Worm (Caenorhabditis elegans) whole organism, L4 larva: ENCODE data around the gene stg-1.

Source experiments
- D1046.2 ChIP-seq: fragments of 200-800 bp; sonication (Bioruptor generic); IDR thresholded peaks from 2 replicates; pipeline ENCODE4 v1.3.6; 2022; ENCODE audit warnings: missing genetic modification characterization, missing compliant biosample characterization
- F10B5.3 ChIP-seq: sonication (generic microtip); optimal IDR thresholded peaks from 2 replicates; lab custom pipeline; 2016; ENCODE audit warnings: mild to moderate bottlenecking, missing genetic modification characterization, missing compliant biosample characterization
- F37D6.2 ChIP-seq: sonication (generic microtip); optimal IDR thresholded peaks from 2 replicates; lab custom pipeline; 2016; ENCODE audit warnings: mild to moderate bottlenecking, missing genetic modification characterization, missing compliant biosample characterization
- T26A8.4 ChIP-seq: fragments of 200-800 bp; sonication (Bioruptor generic); IDR thresholded peaks from 2 replicates; pipeline ENCODE4 v1.3.6; 2022; ENCODE audit warnings: missing genetic modification characterization, missing compliant biosample characterization
- Y48G9A.11 ChIP-seq: fragments of 200-800 bp; sonication (Bioruptor generic); IDR thresholded peaks from 2 replicates; pipeline ENCODE4 v1.3.6; 2022; ENCODE audit warnings: missing genetic modification reagents, missing genetic modification characterization, missing compliant biosample characterization
- ZK546.5 ChIP-seq, 2 experiments: sonication (generic microtip); optimal IDR thresholded peaks; 2 replicates each; lab custom pipeline; 2017; ENCODE audit warnings: missing biosample characterization in 2 of 2, missing genetic modification characterization in 2 of 2
- attf-4 ChIP-seq: sonication (generic microtip); optimal IDR thresholded peaks from 3 replicates; lab custom pipeline; 2017; ENCODE audit warnings: missing biosample characterization, missing genetic modification characterization
- ceh-28 ChIP-seq: fragments of 150-350 bp; optimal IDR thresholded peaks from 2 replicates; lab custom pipeline; 2014; ENCODE audit warnings: missing biosample characterization, missing genetic modification reagents, missing genetic modification characterization
- ces-1 ChIP-seq: fragments of 150-350 bp; sonication (generic microtip); optimal IDR thresholded peaks from 4 replicates; lab custom pipeline; 2014; ENCODE audit warnings: missing biosample characterization, missing genetic modification reagents, missing genetic modification characterization
- cey-2 ChIP-seq: sonication (generic microtip); optimal IDR thresholded peaks from 3 replicates; lab custom pipeline; 2017; ENCODE audit warnings: missing genetic modification characterization, mild to moderate bottlenecking, missing compliant biosample characterization, antibody characterized with exemption, borderline replicate concordance; ENCODE audit not compliant: insufficient read depth
- ctbp-1 ChIP-seq: fragments of 200-800 bp; sonication (Bioruptor generic); IDR thresholded peaks from 2 replicates; pipeline ENCODE4 v1.3.6; 2022; ENCODE audit warnings: missing genetic modification reagents, missing genetic modification characterization, missing compliant biosample characterization
- daf-8 ChIP-seq: fragments of 200-800 bp; sonication (Bioruptor generic); IDR thresholded peaks from 2 replicates; pipeline ENCODE4 v1.3.6; 2022; ENCODE audit warnings: missing genetic modification characterization, missing compliant biosample characterization
- dmd-8 ChIP-seq: fragments of 200-800 bp; sonication (Bioruptor generic); IDR thresholded peaks from 2 replicates; pipeline ENCODE4 v1.3.6; 2022; ENCODE audit warnings: missing genetic modification characterization, missing compliant biosample characterization
- dve-1 ChIP-seq: sonication (generic microtip); optimal IDR thresholded peaks from 2 replicates; lab custom pipeline; 2017; ENCODE audit warnings: antibody characterized with exemption, mild to moderate bottlenecking, missing genetic modification characterization, missing compliant biosample characterization; ENCODE audit not compliant: insufficient read depth
- egl-43 ChIP-seq: fragments of 200-800 bp; sonication (Bioruptor generic); IDR thresholded peaks from 2 replicates; pipeline ENCODE4 v1.3.6; 2022; ENCODE audit warnings: missing genetic modification reagents, missing genetic modification characterization, missing compliant biosample characterization
- hlh-30 ChIP-seq: sonication (generic microtip); optimal IDR thresholded peaks from 2 replicates; lab custom pipeline; 2017; ENCODE audit warnings: antibody characterized with exemption, mild to moderate bottlenecking, missing genetic modification characterization, missing compliant biosample characterization; ENCODE audit not compliant: insufficient read depth
- jun-1 ChIP-seq: fragments of 150-350 bp; optimal IDR thresholded peaks from 2 replicates; lab custom pipeline; 2014; ENCODE audit warnings: missing biosample characterization, missing genetic modification reagents, missing genetic modification characterization
- lir-3 ChIP-seq: sonication (generic microtip); optimal IDR thresholded peaks from 2 replicates; lab custom pipeline; 2016; ENCODE audit warnings: mild to moderate bottlenecking, missing genetic modification characterization, missing compliant biosample characterization
- mdl-1 ChIP-seq, 2 experiments: fragments of 150-350 bp in 1 of 2; sonication (generic microtip) in 1 of 2; optimal IDR thresholded peaks; 2 replicates each; lab custom pipeline; 2014 to 2017; ENCODE audit warnings: missing biosample characterization in 2 of 2, missing genetic modification characterization in 2 of 2
- nhr-10 ChIP-seq: fragments of 150-350 bp; optimal IDR thresholded peaks from 2 replicates; lab custom pipeline; 2014; ENCODE audit warnings: missing biosample characterization, missing genetic modification characterization
- nhr-111 ChIP-seq: fragments of 200-800 bp; sonication (Bioruptor generic); optimal IDR thresholded peaks from 2 replicates; lab custom pipeline; 2018; ENCODE audit warnings: mild to moderate bottlenecking, missing genetic modification characterization, missing compliant biosample characterization
- nhr-25 ChIP-seq: sonication (generic microtip); optimal IDR thresholded peaks from 2 replicates; lab custom pipeline; 2017; ENCODE audit warnings: missing genetic modification characterization, mild to moderate bottlenecking, missing compliant biosample characterization, antibody characterized with exemption, moderate library complexity, borderline replicate concordance; ENCODE audit not compliant: insufficient read depth
- nhr-28 ChIP-seq: fragments of 150-350 bp; optimal IDR thresholded peaks from 2 replicates; lab custom pipeline; 2014; ENCODE audit warnings: missing biosample characterization, missing genetic modification characterization
- nhr-42 ChIP-seq: fragments of 200-800 bp; sonication (Bioruptor generic); IDR thresholded peaks from 2 replicates; pipeline ENCODE4 v1.3.6; 2022; ENCODE audit warnings: missing genetic modification characterization, missing compliant biosample characterization
- saeg-2 ChIP-seq: fragments of 200-800 bp; sonication (Bioruptor generic); IDR thresholded peaks from 2 replicates; pipeline ENCODE4 v1.3.6; 2022; ENCODE audit warnings: missing genetic modification reagents, missing genetic modification characterization, missing compliant biosample characterization
- sdz-12 ChIP-seq: fragments of 200-800 bp; sonication (Bioruptor generic); optimal IDR thresholded peaks from 2 replicates; lab custom pipeline; 2018; ENCODE audit warnings: mild to moderate bottlenecking, missing genetic modification characterization, missing compliant biosample characterization
- set-16 ChIP-seq: fragments of 200-800 bp; sonication (Bioruptor generic); IDR thresholded peaks from 2 replicates; pipeline ENCODE4 v1.3.6; 2022; ENCODE audit warnings: missing genetic modification reagents, missing genetic modification characterization, missing compliant biosample characterization
- skn-1 ChIP-seq: fragments of 150-350 bp; optimal IDR thresholded peaks from 2 replicates; lab custom pipeline; 2014; ENCODE audit warnings: missing biosample characterization, missing genetic modification characterization
- snpc-4 ChIP-seq: fragments of 150-350 bp; optimal IDR thresholded peaks from 2 replicates; lab custom pipeline; 2014; ENCODE audit warnings: missing biosample characterization, missing genetic modification characterization
- unc-130 ChIP-seq: sonication (generic microtip); optimal IDR thresholded peaks from 2 replicates; lab custom pipeline; 2016; ENCODE audit warnings: missing genetic modification reagents, missing genetic modification characterization, missing compliant biosample characterization
- unc-62 ChIP-seq, 3 experiments: fragments of 150-350 bp in 1 of 3; sonication (generic microtip); optimal IDR thresholded peaks in 2 of 3; peaks in 1 of 3; 1 replicate in 1 of 3; 2 replicates in 2 of 3; lab custom pipeline; 2014 to 2017; ENCODE audit warnings: missing biosample characterization in 3 of 3, missing genetic modification characterization in 3 of 3, missing genetic modification reagents in 3 of 3, missing genotype in 1 of 3
- vab-7 ChIP-seq: fragments of 200-800 bp; sonication (Bioruptor generic); IDR thresholded peaks from 2 replicates; pipeline ENCODE4 v1.3.6; 2022; ENCODE audit warnings: missing genetic modification reagents, missing genetic modification characterization, missing compliant biosample characterization
- zag-1 ChIP-seq: fragments of 150-350 bp; optimal IDR thresholded peaks from 2 replicates; lab custom pipeline; 2014; ENCODE audit warnings: missing biosample characterization, missing genetic modification characterization
- zfp-2 ChIP-seq: sonication (generic microtip); optimal IDR thresholded peaks from 2 replicates; lab custom pipeline; 2016; ENCODE audit warnings: mild to moderate bottlenecking, missing genetic modification characterization, missing compliant biosample characterization
- zfp-3 ChIP-seq: fragments of 200-800 bp; sonication (Bioruptor generic); conservative IDR thresholded peaks from 2 replicates; pipeline ENCODE4 v1.3.6; 2022; ENCODE audit warnings: missing genetic modification reagents, missing genetic modification characterization, missing compliant biosample characterization
- zip-11 ChIP-seq: fragments of 200-800 bp; sonication (Bioruptor generic); IDR thresholded peaks from 2 replicates; pipeline ENCODE4 v1.3.6; 2022; ENCODE audit warnings: missing genetic modification characterization, missing compliant biosample characterization
- zip-2 ChIP-seq: fragments of 150-350 bp; optimal IDR thresholded peaks from 2 replicates; lab custom pipeline; 2014; ENCODE audit warnings: missing biosample characterization, missing genetic modification characterization
- ztf-11 ChIP-seq: fragments of 150-350 bp; optimal IDR thresholded peaks from 2 replicates; lab custom pipeline; 2014; ENCODE audit warnings: missing biosample characterization, missing genetic modification characterization
- ztf-7 ChIP-seq: fragments of 150-350 bp; optimal IDR thresholded peaks from 2 replicates; lab custom pipeline; 2014; ENCODE audit warnings: missing biosample characterization, missing genetic modification characterization

The stg-1 gene

DNA sequence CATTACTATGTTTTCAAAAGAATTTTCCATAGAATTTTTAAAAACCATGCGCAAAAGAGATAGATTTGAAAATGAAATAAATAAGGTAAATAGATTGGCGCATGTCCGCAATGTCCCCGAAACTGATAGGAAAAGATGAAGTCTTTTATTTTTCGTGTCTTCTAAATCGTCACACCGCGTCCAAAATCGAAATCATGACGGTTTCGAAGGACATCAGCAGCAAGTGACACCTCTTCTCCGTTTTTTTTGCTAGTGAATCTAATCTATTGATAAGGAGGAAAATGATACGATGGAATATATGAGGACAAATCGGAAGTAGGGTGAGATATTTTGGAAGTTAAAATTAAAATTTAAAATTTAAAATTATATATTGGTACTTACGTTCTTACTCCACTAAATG, 13.5 kb upstream of the stg-1 start:
- TF ChIP-seq nhr-28 (tag; lab: Kevin White, UChicago): peak; percentile 48
- no peak for TF ChIP-seq mdl-1 (tag; optimal IDR thresholded peaks at IDR 0.05; lab: Kevin White, UChicago)
- TF ChIP-seq F37D6.2: no peak
- TF ChIP-seq hlh-30 (tag; lab: Kevin White, UChicago): peak; percentile 10

ce11 chrII:10067817-10068216, 7.4 kb upstream of the stg-1 start, which contains the start of gene die-1:
die-1 (minus strand) TSS chrII:10067917.
- TF ChIP-seq skn-1 (tag; lab: Kevin White, UChicago) (no peak), lir-3 (tag; lab: Kevin White, UChicago) (no peak), nhr-25 (tag; lab: Kevin White, UChicago) (no peak), zfp-2 (tag; lab: Kevin White, UChicago) (no peak), unc-130 (no peak)

ce11 chrII:10065472-10065871, 5.0 kb upstream of the stg-1 start:
- TF ChIP-seq jun-1 (tag; lab: Kevin White, UChicago) (no peak), lir-3 (tag; lab: Kevin White, UChicago) (no peak), D1046.2 (GFP tag; lab: Robert Waterston, UW) (no peak), dmd-8 (GFP tag; lab: Robert Waterston, UW) (no peak), unc-62 (GFP tag; optimal IDR thresholded peaks at IDR 0.05 in 1 of 2; lab: Kevin White, UChicago) (no peak), unc-62 (tag; optimal IDR thresholded peaks at IDR 0.05; lab: Kevin White, UChicago) (no peak), dve-1 (no peak), set-16 (GFP tag; lab: Robert Waterston, UW) (no peak), T26A8.4 (GFP tag; lab: Robert Waterston, UW) (no peak), ztf-11 (tag; lab: Kevin White, UChicago) (no peak), daf-8 (GFP tag; lab: Robert Waterston, UW) (no peak), nhr-42 (GFP tag; lab: Robert Waterston, UW) (no peak), zip-2 (tag; lab: Kevin White, UChicago) (no peak), zag-1 (tag; lab: Kevin White, UChicago) (no peak), nhr-10 (tag; lab: Kevin White, UChicago) (no peak), zfp-2 (tag; lab: Kevin White, UChicago) (no peak), zfp-3 (GFP tag; lab: Robert Waterston, UW) (no peak)

- TF ChIP-seq saeg-2 (GFP tag; lab: Robert Waterston, UW) (no peak), D1046.2 (GFP tag; lab: Robert Waterston, UW) (no peak), ZK546.5 (tag; optimal IDR thresholded peaks at IDR 0.05; lab: Kevin White, UChicago) (no peak), mdl-1 (tag; optimal IDR thresholded peaks at IDR 0.05; lab: Kevin White, UChicago) (no peak), zip-11 (GFP tag; lab: Robert Waterston, UW) (no peak), snpc-4 (tag; lab: Kevin White, UChicago) (no peak), attf-4 (no peak), Y48G9A.11 (GFP tag; lab: Robert Waterston, UW) (no peak), dmd-8 (GFP tag; lab: Robert Waterston, UW) (no peak), ztf-7 (tag; lab: Kevin White, UChicago) (no peak), ceh-28 (tag; lab: Kevin White, UChicago) (no peak), egl-43 (no peak), cey-2 (no peak), F10B5.3 (no peak), ctbp-1 (no peak), nhr-111 (GFP tag; lab: Kevin White, UChicago) (no peak), ces-1 (GFP tag; lab: Kevin White, UChicago) (no peak), vab-7 (GFP tag; lab: Robert Waterston, UW) (no peak), sdz-12 (GFP tag; lab: Kevin White, UChicago) (no peak)
Measured at ce11 chrII:10056545-10057038, 3.9 kb downstream of the stg-1 start, which contains the start of gene C18D1.2. C18D1.2 (plus strand) TSS chrII:10056988.
